Worm (Caenorhabditis elegans) whole organism, late embryonic: ENCODE data around the gene dyf-11.

Experiments used
- C08G9.2 ChIP-seq: sonication (generic microtip); optimal IDR thresholded peaks from 2 replicates; lab custom pipeline; 2016; ENCODE audit warnings: mild to moderate bottlenecking, missing genetic modification characterization, moderate library complexity, missing compliant biosample characterization
- C38D4.7 ChIP-seq: fragments of 200-800 bp; sonication (Bioruptor generic); optimal IDR thresholded peaks from 2 replicates; lab custom pipeline; 2018; ENCODE audit warnings: mild to moderate bottlenecking, missing genetic modification characterization, moderate library complexity, missing compliant biosample characterization
- K09A11.1 ChIP-seq: sonication (generic microtip); optimal IDR thresholded peaks from 2 replicates; lab custom pipeline; 2017; ENCODE audit warnings: antibody characterized with exemption, mild to moderate bottlenecking, missing genetic modification characterization, missing compliant biosample characterization; ENCODE audit not compliant: insufficient read depth
- T23F11.4 ChIP-seq: fragments of 200-800 bp; sonication (Bioruptor generic); optimal IDR thresholded peaks from 2 replicates; lab custom pipeline; 2018; ENCODE audit warnings: mild to moderate bottlenecking, missing genetic modification characterization, missing compliant biosample characterization
- Y22D7AL.16 ChIP-seq: sonication (generic microtip); optimal IDR thresholded peaks from 2 replicates; lab custom pipeline; 2016; ENCODE audit warnings: missing genetic modification characterization, missing compliant biosample characterization
- ahr-1 ChIP-seq: sonication (generic microtip); optimal IDR thresholded peaks from 2 replicates; lab custom pipeline; 2016; ENCODE audit warnings: missing genetic modification characterization, missing compliant biosample characterization
- ama-1 ChIP-seq: fragments of 150-350 bp; optimal IDR thresholded peaks from 2 replicates; lab custom pipeline; 2014
- ceh-14 ChIP-seq: sonication (generic microtip); optimal IDR thresholded peaks from 2 replicates; lab custom pipeline; 2016; ENCODE audit warnings: missing genotype, missing genetic modification characterization, missing compliant biosample characterization
- ceh-18 ChIP-seq: sonication (generic microtip); optimal IDR thresholded peaks from 2 replicates; lab custom pipeline; 2016; ENCODE audit warnings: missing genetic modification characterization, missing compliant biosample characterization
- ceh-19 ChIP-seq: fragments of 200-800 bp; sonication (Bioruptor generic); optimal IDR thresholded peaks from 2 replicates; lab custom pipeline; 2018; ENCODE audit warnings: mild to moderate bottlenecking, missing genetic modification characterization, missing compliant biosample characterization
- ceh-2 ChIP-seq: sonication (generic microtip); optimal IDR thresholded peaks from 2 replicates; lab custom pipeline; 2016; ENCODE audit warnings: missing genotype, missing genetic modification characterization, missing compliant biosample characterization
- ceh-22 ChIP-seq: sonication (generic microtip); optimal IDR thresholded peaks from 2 replicates; lab custom pipeline; 2017; ENCODE audit warnings: missing biosample characterization, missing genetic modification characterization
- ceh-34 ChIP-seq: sonication (generic microtip); optimal IDR thresholded peaks from 2 replicates; lab custom pipeline; 2016; ENCODE audit warnings: mild to moderate bottlenecking, missing genetic modification characterization, missing compliant biosample characterization
- ceh-45 ChIP-seq: fragments of 200-800 bp; sonication (Bioruptor generic); IDR thresholded peaks from 2 replicates; pipeline ENCODE4 v1.3.6; 2022; ENCODE audit warnings: missing genetic modification reagents, missing genetic modification characterization, missing compliant biosample characterization
- ceh-48 ChIP-seq: sonication (generic microtip); optimal IDR thresholded peaks from 2 replicates; lab custom pipeline; 2016; ENCODE audit warnings: missing genetic modification characterization, inconsistent platforms, missing compliant biosample characterization
- ceh-6 ChIP-seq: fragments of 200-800 bp; sonication (Bioruptor generic); optimal IDR thresholded peaks from 2 replicates; lab custom pipeline; 2018; ENCODE audit warnings: mild to moderate bottlenecking, missing genetic modification characterization, missing compliant biosample characterization
- che-1 ChIP-seq: sonication (generic microtip); optimal IDR thresholded peaks from 2 replicates; lab custom pipeline; 2016; ENCODE audit warnings: mild to moderate bottlenecking, missing genetic modification characterization, missing compliant biosample characterization
- dmd-4 ChIP-seq: sonication (generic microtip); optimal IDR thresholded peaks from 2 replicates; lab custom pipeline; 2016; ENCODE audit warnings: borderline replicate concordance, missing genetic modification characterization, missing compliant biosample characterization
- elt-4 ChIP-seq: sonication (generic microtip); optimal IDR thresholded peaks from 2 replicates; lab custom pipeline; 2016; ENCODE audit warnings: missing genetic modification characterization, missing compliant biosample characterization
- fkh-10 ChIP-seq: fragments of 150-350 bp; optimal IDR thresholded peaks from 2 replicates; lab custom pipeline; 2014; ENCODE audit warnings: missing biosample characterization, missing genetic modification reagents, missing genetic modification characterization
- fkh-6 ChIP-seq: sonication (generic microtip); optimal IDR thresholded peaks from 2 replicates; lab custom pipeline; 2016; ENCODE audit warnings: missing genetic modification characterization, missing compliant biosample characterization
- hlh-13 ChIP-seq: fragments of 200-800 bp; sonication (Bioruptor generic); optimal IDR thresholded peaks from 2 replicates; lab custom pipeline; 2018; ENCODE audit warnings: mild to moderate bottlenecking, missing genetic modification characterization, missing compliant biosample characterization
- hlh-15 ChIP-seq: sonication (generic microtip); optimal IDR thresholded peaks from 2 replicates; lab custom pipeline; 2016; ENCODE audit warnings: missing genetic modification characterization, missing compliant biosample characterization
- hlh-30 ChIP-seq: sonication (generic microtip); optimal IDR thresholded peaks from 2 replicates; lab custom pipeline; 2017; ENCODE audit warnings: antibody characterized with exemption, missing genetic modification characterization, missing compliant biosample characterization; ENCODE audit not compliant: insufficient read depth
- hlh-6 ChIP-seq: sonication (generic microtip); optimal IDR thresholded peaks from 2 replicates; lab custom pipeline; 2016; ENCODE audit warnings: missing genotype, missing genetic modification characterization, missing compliant biosample characterization
- lin-11 ChIP-seq: fragments of 200-800 bp; sonication (Bioruptor generic); optimal IDR thresholded peaks from 2 replicates; lab custom pipeline; 2018; ENCODE audit warnings: mild to moderate bottlenecking, missing genetic modification characterization, missing compliant biosample characterization
- madf-2 ChIP-seq: sonication (generic microtip); optimal IDR thresholded peaks from 2 replicates; lab custom pipeline; 2017; ENCODE audit warnings: missing genetic modification characterization, missing compliant biosample characterization
- nfya-1 ChIP-seq: sonication (generic microtip); optimal IDR thresholded peaks from 2 replicates; lab custom pipeline; 2017; ENCODE audit warnings: missing genetic modification characterization, mild to moderate bottlenecking, missing compliant biosample characterization, antibody characterized with exemption, moderate library complexity
- odd-2 ChIP-seq: sonication (generic microtip); optimal IDR thresholded peaks from 2 replicates; lab custom pipeline; 2017; ENCODE audit warnings: antibody characterized with exemption, mild to moderate bottlenecking, missing genetic modification characterization, missing compliant biosample characterization
- pag-3 ChIP-seq: sonication (generic microtip); optimal IDR thresholded peaks from 2 replicates; lab custom pipeline; 2016; ENCODE audit warnings: missing compliant biosample characterization, missing genetic modification characterization, borderline replicate concordance
- pha-2 ChIP-seq: sonication (generic microtip); optimal IDR thresholded peaks from 2 replicates; lab custom pipeline; 2017; ENCODE audit warnings: mild to moderate bottlenecking, missing genetic modification characterization, missing compliant biosample characterization
- pha-4 ChIP-seq: fragments of 150-350 bp; optimal IDR thresholded peaks from 2 replicates; lab custom pipeline; 2018; ENCODE audit warnings: missing biosample characterization, missing genetic modification reagents, missing genetic modification characterization
- pros-1 ChIP-seq: fragments of 150-350 bp; optimal IDR thresholded peaks from 2 replicates; lab custom pipeline; 2014; ENCODE audit warnings: missing biosample characterization, missing genetic modification reagents, missing genetic modification characterization
- ref-2 ChIP-seq: sonication (generic microtip); optimal IDR thresholded peaks from 2 replicates; lab custom pipeline; 2016; ENCODE audit warnings: missing genetic modification characterization, missing compliant biosample characterization
- rnt-1 ChIP-seq: sonication (generic microtip); optimal IDR thresholded peaks from 2 replicates; lab custom pipeline; 2016; ENCODE audit warnings: missing genetic modification characterization, missing compliant biosample characterization
- sox-2 ChIP-seq: fragments of 200-800 bp; sonication (Bioruptor generic); IDR thresholded peaks from 2 replicates; pipeline ENCODE4 v1.3.6; 2022; ENCODE audit warnings: missing genetic modification reagents, missing genetic modification characterization, missing compliant biosample characterization
- sox-4 ChIP-seq: sonication (generic microtip); optimal IDR thresholded peaks from 2 replicates; lab custom pipeline; 2017; ENCODE audit warnings: mild to moderate bottlenecking, missing genetic modification characterization, inconsistent platforms, missing compliant biosample characterization
- syd-9 ChIP-seq: sonication (generic microtip); optimal IDR thresholded peaks from 2 replicates; lab custom pipeline; 2016; ENCODE audit warnings: mild to moderate bottlenecking, missing genetic modification characterization, moderate library complexity, missing compliant biosample characterization
- tbx-2 ChIP-seq: sonication (generic microtip); optimal IDR thresholded peaks from 2 replicates; lab custom pipeline; 2016; ENCODE audit warnings: missing genetic modification characterization, missing compliant biosample characterization
- unc-3 ChIP-seq, 2 experiments: fragments of 200-800 bp in 1 of 2; sonication (Bioruptor generic) in 1 of 2; sonication (generic microtip) in 1 of 2; conservative IDR thresholded peaks in 1 of 2; optimal IDR thresholded peaks in 1 of 2; 2 replicates each; pipeline versions ENCODE4 v1.3.6 to Lab custom; 2016 to 2022; ENCODE audit warnings: missing compliant biosample characterization in 2 of 2, missing genetic modification characterization in 2 of 2, missing genetic modification reagents in 1 of 2

dyf-11 gene

DNA sequence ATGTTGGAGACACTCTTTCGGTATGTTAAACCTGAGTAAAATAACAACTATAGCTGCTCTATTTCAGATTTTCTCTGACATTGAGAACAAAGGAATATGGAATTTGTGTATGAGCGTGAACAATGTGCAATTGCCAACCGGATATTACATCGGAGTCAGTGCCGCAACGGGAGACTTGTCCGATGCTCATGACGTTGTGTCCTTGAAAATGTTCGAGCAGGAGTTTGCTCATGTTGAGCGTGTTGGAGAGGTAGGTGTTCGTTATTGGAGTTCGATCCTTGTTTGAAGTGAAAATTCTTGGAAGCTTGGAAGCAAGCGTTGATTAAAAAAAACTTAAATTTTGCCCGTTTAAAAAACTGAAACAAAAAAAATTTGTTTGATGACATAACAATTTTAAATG is 6.0 kb downstream of the dyf-11 start:
- no peak for TF ChIP-seq rnt-1 (tag; lab: Kevin White, UChicago)
- no peak for TF ChIP-seq ceh-6 (GFP tag; lab: Kevin White, UChicago)
- TF ChIP-seq ref-2, result no peak
- no peak for TF ChIP-seq hlh-6
- TF ChIP-seq hlh-13 (GFP tag; lab: Kevin White, UChicago), result no peak
- no peak for TF ChIP-seq Y22D7AL.16 (tag; lab: Kevin White, UChicago)
- no peak for TF ChIP-seq hlh-30
- TF ChIP-seq sox-2 (GFP tag; lab: Robert Waterston, UW), result no peak
- TF ChIP-seq madf-2, result no peak
- no peak for TF ChIP-seq pha-2
- TF ChIP-seq ceh-45, result no peak
- no peak for TF ChIP-seq ceh-2

DNA sequence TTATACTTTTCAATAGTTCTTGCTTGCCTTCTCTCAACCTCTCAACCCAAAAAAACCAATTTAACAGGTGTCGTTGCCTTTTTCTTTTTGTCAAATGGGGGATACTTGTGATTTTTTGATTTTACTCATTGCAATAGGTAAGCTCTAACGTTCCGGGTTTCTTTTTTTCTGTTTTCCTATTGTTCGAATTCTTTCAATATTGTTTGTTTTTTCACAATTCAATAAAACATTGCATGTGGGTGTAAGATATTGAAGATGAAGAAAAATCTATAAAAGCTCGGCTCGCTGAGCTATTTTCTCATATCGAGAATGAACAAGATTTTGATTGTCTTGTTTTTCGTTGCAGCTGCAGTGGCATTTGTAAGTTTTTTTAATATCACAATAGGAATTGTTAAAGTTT is 7.0 kb downstream of the dyf-11 start, which contains the start of gene T04G9.7:
TSS of gene T04G9.7 (plus strand) at position 301 of the 400 bp plus-strand sequence.
- no peak for TF ChIP-seq C08G9.2 (tag; lab: Kevin White, UChicago)
- no peak for TF ChIP-seq fkh-6 (tag; lab: Kevin White, UChicago)
- TF ChIP-seq elt-4 (tag; lab: Kevin White, UChicago), result no peak
- no peak for TF ChIP-seq C38D4.7 (GFP tag; lab: Kevin White, UChicago)
- TF ChIP-seq pha-4 (tag; lab: Kevin White, UChicago), result no peak
- no peak for TF ChIP-seq ceh-2
- TF ChIP-seq dmd-4 (tag; lab: Kevin White, UChicago), result no peak
- TF ChIP-seq pag-3 (tag; lab: Kevin White, UChicago), result no peak
- no peak for TF ChIP-seq fkh-10
- no peak for TF ChIP-seq unc-3 (GFP tag; conservative IDR thresholded peaks at IDR 0.05; lab: Robert Waterston, UW)
- no peak for TF ChIP-seq unc-3 (tag; optimal IDR thresholded peaks at IDR 0.05; lab: Kevin White, UChicago)
- no peak for TF ChIP-seq ceh-14 (tag; lab: Kevin White, UChicago)
- TF ChIP-seq ceh-22 (tag; lab: Kevin White, UChicago), result no peak
- TF ChIP-seq odd-2 (tag; lab: Kevin White, UChicago), result no peak

DNA sequence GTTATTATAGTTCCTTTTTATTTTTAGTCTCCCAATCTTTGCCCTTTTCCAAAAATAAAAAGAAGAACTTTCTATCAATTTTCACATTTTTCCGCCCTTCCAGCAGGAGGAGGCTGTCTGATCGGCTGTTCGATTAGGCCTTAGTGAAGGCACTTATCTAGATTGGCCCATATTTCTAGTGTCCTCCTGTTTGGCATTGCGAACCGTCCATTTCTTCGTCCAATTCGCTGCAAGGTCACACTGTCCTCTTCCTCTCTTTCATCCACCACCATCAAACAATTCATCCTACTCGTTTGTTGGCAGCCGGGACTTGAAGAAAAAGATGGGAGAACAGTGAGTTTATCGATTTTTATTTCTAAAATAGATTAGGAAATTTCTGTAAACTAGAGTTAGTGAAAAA is 8.6 kb downstream of the dyf-11 start, which contains the start of gene T04G9.4:
TSS of gene T04G9.4 (plus strand) at position 293 of the 400 bp plus-strand sequence.
- TF ChIP-seq ceh-18 (tag; lab: Kevin White, UChicago) (no peak), hlh-15 (tag; lab: Kevin White, UChicago) (no peak), sox-4 (no peak), nfya-1 (tag; lab: Kevin White, UChicago) (no peak), che-1 (tag; lab: Kevin White, UChicago) (no peak), ceh-48 (no peak), T23F11.4 (GFP tag; lab: Kevin White, UChicago) (no peak), rnt-1 (tag; lab: Kevin White, UChicago) (no peak), pros-1 (tag; lab: Kevin White, UChicago) (no peak), ceh-6 (GFP tag; lab: Kevin White, UChicago) (no peak), lin-11 (no peak), ceh-19 (GFP tag; lab: Kevin White, UChicago) (no peak), ahr-1 (tag; lab: Kevin White, UChicago) (no peak), syd-9 (no peak), ref-2 (no peak)

DNA sequence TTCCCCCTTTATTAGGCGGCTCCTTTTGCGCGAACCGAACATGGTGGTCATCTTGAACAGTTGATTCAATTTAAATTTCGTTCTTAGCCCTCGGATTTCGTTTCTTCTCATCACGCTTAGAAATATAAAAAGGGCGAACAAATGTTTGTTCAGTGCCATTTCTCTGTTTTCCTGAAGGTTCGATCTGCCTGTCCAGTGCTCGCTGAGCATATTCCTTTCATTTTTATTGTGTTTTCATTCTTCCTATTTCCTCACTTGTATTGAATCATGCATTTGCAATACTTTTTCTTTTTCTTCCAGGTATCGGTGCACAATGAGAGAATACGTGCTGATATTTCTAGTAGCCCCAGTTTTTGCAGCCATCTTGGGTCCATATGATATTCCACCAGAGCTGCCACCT is 13.9 kb downstream of the dyf-11 start, which contains the start of gene nas-15:
TSS of gene nas-15 (plus strand) at position 301 of the 400 bp plus-strand sequence.
- no peak for TF ChIP-seq tbx-2 (tag; lab: Kevin White, UChicago)
- TF ChIP-seq ceh-19 (GFP tag; lab: Kevin White, UChicago), result no peak
- TF ChIP-seq ceh-14 (tag; lab: Kevin White, UChicago), result no peak
- TF ChIP-seq lin-11, result no peak
- TF ChIP-seq ceh-6 (GFP tag; lab: Kevin White, UChicago), result no peak
- no peak for TF ChIP-seq ama-1
- TF ChIP-seq dmd-4 (tag; lab: Kevin White, UChicago), result no peak
- TF ChIP-seq madf-2, result no peak
- no peak for TF ChIP-seq K09A11.1
- no peak for TF ChIP-seq ceh-34 (tag; lab: Kevin White, UChicago)
- TF ChIP-seq unc-3 (GFP tag; conservative IDR thresholded peaks at IDR 0.05; lab: Robert Waterston, UW), result no peak
- TF ChIP-seq unc-3 (tag; optimal IDR thresholded peaks at IDR 0.05; lab: Kevin White, UChicago), result no peak
- no peak for TF ChIP-seq hlh-30
